Worm (Caenorhabditis elegans) whole organism, young adult: ENCODE results near the gene sru-24.

Experiments used
- B0019.2 ChIP-seq: fragments of 200-800 bp; sonication (Bioruptor generic); conservative IDR thresholded peaks from 2 replicates; pipeline ENCODE4 v1.3.6; 2022; ENCODE audit warnings: missing genetic modification reagents, missing genetic modification characterization, missing compliant biosample characterization
- B0336.3 ChIP-seq: fragments of 200-800 bp; sonication (Bioruptor generic); IDR thresholded peaks from 2 replicates; pipeline ENCODE4 v1.3.6; 2022; ENCODE audit warnings: missing genetic modification characterization, missing compliant biosample characterization
- D2030.7 ChIP-seq: fragments of 200-800 bp; sonication (Bioruptor generic); IDR thresholded peaks from 2 replicates; pipeline ENCODE4 v1.3.6; 2022; ENCODE audit warnings: missing genetic modification reagents, missing genetic modification characterization, missing compliant biosample characterization
- F22D6.2 ChIP-seq: sonication (generic microtip); optimal IDR thresholded peaks from 2 replicates; lab custom pipeline; 2016; ENCODE audit warnings: mild to moderate bottlenecking, missing genetic modification characterization, missing compliant biosample characterization
- F37B4.10 ChIP-seq: fragments of 200-800 bp; sonication (Bioruptor generic); IDR thresholded peaks from 2 replicates; pipeline ENCODE4 v1.3.6; 2022; ENCODE audit warnings: missing genetic modification characterization, missing compliant biosample characterization
- F55B11.4 ChIP-seq: sonication (generic microtip); optimal IDR thresholded peaks from 2 replicates; lab custom pipeline; 2016; ENCODE audit warnings: missing compliant biosample characterization, missing genetic modification characterization, borderline replicate concordance; ENCODE audit not compliant: insufficient read depth
- T07F8.4 ChIP-seq: sonication (generic microtip); optimal IDR thresholded peaks from 2 replicates; lab custom pipeline; 2016; ENCODE audit warnings: mild to moderate bottlenecking, missing genetic modification characterization, moderate library complexity, missing compliant biosample characterization
- Y53G8AR.9 ChIP-seq: fragments of 200-800 bp; sonication (Bioruptor generic); conservative IDR thresholded peaks from 2 replicates; pipeline ENCODE4 v1.3.6; 2022; ENCODE audit warnings: missing genetic modification reagents, missing genetic modification characterization, missing compliant biosample characterization
- Y56A3A.18 ChIP-seq: fragments of 200-800 bp; sonication (Bioruptor generic); IDR thresholded peaks from 2 replicates; pipeline ENCODE4 v1.3.6; 2022; ENCODE audit warnings: missing genetic modification reagents, missing genetic modification characterization, missing compliant biosample characterization
- athp-1 ChIP-seq: sonication (generic microtip); optimal IDR thresholded peaks from 2 replicates; lab custom pipeline; 2017; ENCODE audit warnings: mild to moderate bottlenecking, missing genetic modification characterization, missing compliant biosample characterization
- attf-6 ChIP-seq: fragments of 200-800 bp; sonication (Bioruptor generic); IDR thresholded peaks from 2 replicates; pipeline ENCODE4 v1.3.6; 2022; ENCODE audit warnings: missing genetic modification reagents, missing genetic modification characterization, missing compliant biosample characterization
- cebp-2 ChIP-seq: fragments of 200-800 bp; sonication (Bioruptor generic); IDR thresholded peaks from 2 replicates; pipeline ENCODE4 v1.3.6; 2022; ENCODE audit warnings: missing genetic modification characterization, missing compliant biosample characterization
- ceh-27 ChIP-seq: fragments of 200-800 bp; sonication (Bioruptor generic); optimal IDR thresholded peaks from 2 replicates; lab custom pipeline; 2018; ENCODE audit warnings: mild to moderate bottlenecking, missing genetic modification characterization, moderate library complexity, missing compliant biosample characterization
- ceh-58 ChIP-seq: fragments of 200-800 bp; sonication (Bioruptor generic); IDR thresholded peaks from 2 replicates; pipeline ENCODE4 v1.3.6; 2022; ENCODE audit warnings: missing genetic modification characterization, missing compliant biosample characterization
- efl-1 ChIP-seq: fragments of 150-350 bp; optimal IDR thresholded peaks from 2 replicates; lab custom pipeline; 2014; ENCODE audit warnings: missing biosample characterization, missing genetic modification reagents, missing genetic modification characterization
- ekl-4 ChIP-seq: fragments of 200-800 bp; sonication (Bioruptor generic); IDR thresholded peaks from 2 replicates; pipeline ENCODE4 v1.3.6; 2022; ENCODE audit warnings: missing genetic modification reagents, missing genetic modification characterization, missing compliant biosample characterization
- gei-17 ChIP-seq: fragments of 200-800 bp; sonication (Bioruptor generic); optimal IDR thresholded peaks from 2 replicates; lab custom pipeline; 2018; ENCODE audit warnings: mild to moderate bottlenecking, missing genetic modification characterization, missing compliant biosample characterization
- hlh-12 ChIP-seq: sonication (generic microtip); optimal IDR thresholded peaks from 2 replicates; lab custom pipeline; 2016; ENCODE audit warnings: missing genetic modification characterization, missing compliant biosample characterization
- hlh-26 ChIP-seq: fragments of 200-800 bp; sonication (Bioruptor generic); conservative IDR thresholded peaks from 2 replicates; pipeline ENCODE4 v1.3.6; 2022; ENCODE audit warnings: missing genetic modification reagents, missing genetic modification characterization, missing compliant biosample characterization
- hmg-20 ChIP-seq: fragments of 200-800 bp; sonication (Bioruptor generic); IDR thresholded peaks from 2 replicates; pipeline ENCODE4 v1.3.6; 2022; ENCODE audit warnings: missing genetic modification reagents, missing genetic modification characterization, missing compliant biosample characterization
- madf-6 ChIP-seq: fragments of 200-800 bp; sonication (Bioruptor generic); IDR thresholded peaks from 2 replicates; pipeline ENCODE4 v1.3.6; 2022; ENCODE audit warnings: missing genetic modification reagents, missing genetic modification characterization, missing compliant biosample characterization
- mes-4 ChIP-seq: sonication (generic microtip); optimal IDR thresholded peaks from 2 replicates; lab custom pipeline; 2016; ENCODE audit warnings: missing genotype, missing genetic modification characterization, missing compliant biosample characterization
- nfya-1 ChIP-seq: sonication (generic microtip); optimal IDR thresholded peaks from 2 replicates; lab custom pipeline; 2017; ENCODE audit warnings: antibody characterized with exemption, missing compliant biosample characterization, missing genetic modification characterization, borderline replicate concordance; ENCODE audit not compliant: insufficient read depth
- nhr-80 ChIP-seq: sonication (generic microtip); optimal IDR thresholded peaks from 2 replicates; lab custom pipeline; 2016; ENCODE audit warnings: missing genetic modification characterization, missing compliant biosample characterization
- rec-8 ChIP-seq, 2 experiments: sonication (generic microtip); optimal IDR thresholded peaks; 2 replicates each; lab custom pipeline; 2016; ENCODE audit warnings: mild to moderate bottlenecking in 2 of 2, missing genetic modification characterization in 2 of 2, missing genetic modification reagents in 2 of 2, missing genotype in 2 of 2, missing biosample characterization in 1 of 2, missing compliant biosample characterization in 1 of 2, moderate library complexity in 1 of 2
- repo-1 ChIP-seq: sonication (generic microtip); optimal IDR thresholded peaks from 2 replicates; lab custom pipeline; 2017; ENCODE audit warnings: mild to moderate bottlenecking, missing genetic modification characterization, missing compliant biosample characterization
- rpc-1 ChIP-seq, 2 experiments: fragments of 150-350 bp in 1 of 2; sonication (generic microtip) in 1 of 2; optimal IDR thresholded peaks; 2 replicates each; lab custom pipeline; 2014 to 2018; ENCODE audit warnings: missing biosample characterization in 1 of 2, missing genetic modification characterization in 1 of 2, missing genetic modification reagents in 1 of 2, missing genotype in 1 of 2
- unc-130 ChIP-seq: sonication (generic microtip); optimal IDR thresholded peaks from 2 replicates; lab custom pipeline; 2016; ENCODE audit warnings: missing genetic modification reagents, missing genetic modification characterization, missing compliant biosample characterization
- zim-3 ChIP-seq: sonication (generic microtip); optimal IDR thresholded peaks from 2 replicates; lab custom pipeline; 2017; ENCODE audit warnings: mild to moderate bottlenecking, missing genetic modification characterization, moderate library complexity, missing compliant biosample characterization
- ztf-28 ChIP-seq: fragments of 200-800 bp; sonication (Bioruptor generic); IDR thresholded peaks from 2 replicates; pipeline ENCODE4 v1.3.6; 2022; ENCODE audit warnings: missing genetic modification reagents, missing genetic modification characterization, missing compliant biosample characterization
- ztf-6 ChIP-seq: fragments of 200-800 bp; sonication (Bioruptor generic); IDR thresholded peaks from 2 replicates; pipeline ENCODE4 v1.3.6; 2022; ENCODE audit warnings: missing genetic modification reagents, missing genetic modification characterization, missing compliant biosample characterization

Gene sru-24

DNA sequence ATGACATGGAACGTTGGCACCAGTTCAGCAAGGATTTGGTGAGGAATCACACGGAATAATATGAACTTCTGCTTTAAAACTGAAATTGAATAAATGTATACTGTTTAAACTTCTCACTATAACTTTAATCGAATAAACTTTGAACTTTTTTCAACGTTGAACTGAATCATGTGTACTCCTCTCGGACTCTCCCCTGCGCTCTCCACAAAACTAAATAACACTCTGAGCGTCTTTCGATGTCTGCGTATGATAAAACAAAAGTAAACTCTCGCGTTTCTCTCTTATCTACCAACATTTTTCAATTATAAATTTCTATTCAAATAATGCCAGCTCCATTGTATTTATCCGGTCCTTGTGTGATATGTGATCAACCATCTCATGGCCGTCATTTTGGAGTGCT is 39.4 kb downstream of the sru-24 start:
- no peak for TF ChIP-seq Y53G8AR.9 (GFP tag; lab: Robert Waterston, UW)
- TF ChIP-seq ekl-4 (GFP tag; lab: Robert Waterston, UW): no peak
- TF ChIP-seq ceh-27 (GFP tag; lab: Kevin White, UChicago): no peak
- TF ChIP-seq nhr-80 (tag; lab: Kevin White, UChicago): no peak
- TF ChIP-seq madf-6: no peak

DNA sequence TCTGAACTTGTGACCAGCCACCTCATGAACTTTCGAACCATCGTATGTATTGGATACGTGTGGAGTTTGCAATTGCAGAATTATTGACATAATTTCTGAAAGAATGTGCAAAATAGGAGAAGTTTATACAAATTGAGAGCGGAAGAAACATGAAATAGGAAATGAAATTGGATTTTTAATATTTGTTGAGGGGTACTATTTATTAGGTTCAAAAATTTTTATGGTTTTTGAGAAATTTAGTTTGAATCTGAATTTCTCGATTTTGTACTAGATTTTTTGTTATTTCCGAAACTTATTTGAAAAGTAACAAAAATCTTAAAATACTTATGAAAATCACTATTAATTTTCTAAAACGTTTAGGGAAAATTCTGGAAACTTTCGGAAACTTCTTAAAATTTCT is 42.7 kb downstream of the sru-24 start, which contains the start of gene F48G7.9:
Gene F48G7.9, minus strand, starts transcription at position 101 of the 400 bp plus-strand sequence.
- TF ChIP-seq ztf-6 (GFP tag; lab: Robert Waterston, UW): no peak
- no peak for TF ChIP-seq attf-6 (GFP tag; lab: Robert Waterston, UW)
- TF ChIP-seq Y56A3A.18 (GFP tag; lab: Robert Waterston, UW): no peak
- no peak for TF ChIP-seq hlh-12

DNA sequence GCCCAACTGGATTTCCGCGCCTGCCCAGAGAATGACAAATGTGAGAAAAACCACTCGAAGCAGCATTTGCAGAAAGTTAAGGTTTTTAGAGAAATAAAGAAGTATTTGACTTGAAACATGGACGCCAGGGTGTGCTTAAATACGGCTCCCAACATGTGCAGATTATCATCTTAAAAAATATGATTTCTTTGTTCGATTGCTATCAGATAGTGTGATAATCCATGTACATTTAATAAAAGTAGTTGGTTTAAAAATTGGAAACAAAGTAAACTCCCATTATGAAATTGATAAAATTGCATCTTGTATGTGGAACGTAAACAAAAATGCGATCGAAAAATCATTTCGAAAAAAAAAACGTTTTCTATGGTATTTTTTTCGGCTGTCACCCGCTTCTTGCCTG is 43.7 kb downstream of the sru-24 start, which contains the start of gene F48G7.8:
Gene F48G7.8, minus strand, starts transcription at position 101 of the 400 bp plus-strand sequence.
- TF ChIP-seq B0336.3 (GFP tag; lab: Robert Waterston, UW) (no peak), T07F8.4 (tag; lab: Kevin White, UChicago) (no peak), ceh-58 (GFP tag; lab: Robert Waterston, UW) (no peak)

DNA sequence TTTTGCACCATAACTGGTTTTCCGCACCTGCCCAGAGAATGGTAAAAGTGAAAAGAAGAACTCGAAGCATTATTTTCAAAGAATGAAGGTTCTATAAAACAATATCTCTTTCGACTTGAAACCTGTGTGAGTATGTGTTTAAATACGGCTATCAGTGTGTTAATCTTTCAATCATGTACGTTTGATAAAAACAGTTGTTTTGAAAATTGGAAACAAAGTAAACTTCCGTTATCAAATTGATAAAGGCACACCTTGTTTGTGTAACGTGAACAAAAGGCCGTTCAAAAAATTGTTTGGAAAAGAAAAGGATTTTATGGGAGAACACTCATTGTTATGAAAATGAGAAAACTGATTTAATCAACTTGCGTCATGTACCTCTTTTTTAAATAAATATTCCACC is 44.9 kb downstream of the sru-24 start, which contains the start of gene F48G7.7:
Gene F48G7.7, minus strand, starts transcription at position 101 of the 400 bp plus-strand sequence.
- TF ChIP-seq athp-1 (tag; lab: Kevin White, UChicago) (no peak), nfya-1 (tag; lab: Kevin White, UChicago) (no peak), repo-1 (tag; lab: Kevin White, UChicago) (no peak), zim-3 (no peak), F37B4.10 (GFP tag; lab: Robert Waterston, UW) (no peak), mes-4 (tag; lab: Kevin White, UChicago) (no peak), rec-8 (tag; optimal IDR thresholded peaks at IDR 0.05; lab: Kevin White, UChicago) (no peak), ztf-28 (GFP tag; lab: Robert Waterston, UW) (no peak), B0019.2 (GFP tag; lab: Robert Waterston, UW) (no peak), F55B11.4 (tag; lab: Kevin White, UChicago) (no peak), F22D6.2 (tag; lab: Kevin White, UChicago) (no peak), D2030.7 (GFP tag; lab: Robert Waterston, UW) (no peak), rpc-1 (optimal IDR thresholded peaks at IDR 0.05; lab: Kevin White, UChicago) (no peak), rpc-1 (tag; optimal IDR thresholded peaks at IDR 0.05; lab: Kevin White, UChicago) (no peak), hlh-26 (no peak), unc-130 (no peak), nhr-80 (tag; lab: Kevin White, UChicago) (no peak), cebp-2 (GFP tag; lab: Robert Waterston, UW) (no peak)
- TF ChIP-seq, all 124 proteins: peak for 0

DNA sequence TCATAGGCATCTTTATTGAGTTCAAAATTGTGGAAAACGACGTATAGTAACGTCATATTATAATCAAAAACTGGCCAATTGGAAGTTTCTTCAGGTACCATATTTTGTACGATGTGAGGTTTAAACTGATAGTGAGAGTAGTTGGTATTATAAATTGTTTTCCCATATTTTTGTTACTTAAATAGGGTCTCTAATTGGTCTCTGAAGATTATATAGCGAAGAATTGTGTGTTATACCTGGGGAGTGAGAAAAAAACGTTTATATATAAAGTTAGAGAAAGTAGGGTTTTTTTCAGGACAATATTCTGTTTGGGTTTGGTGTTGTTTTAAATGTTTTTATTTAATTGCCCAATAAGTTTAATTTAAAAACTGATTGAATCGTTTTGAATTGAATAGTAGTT is 46.3 kb downstream of the sru-24 start, which contains the start of gene srt-17:
Gene srt-17, minus strand, starts transcription at position 101 of the 400 bp plus-strand sequence.
- TF ChIP-seq gei-17 (GFP tag; lab: Kevin White, UChicago): no peak
- no peak for TF ChIP-seq efl-1
- TF ChIP-seq hmg-20 (GFP tag; lab: Robert Waterston, UW): no peak
